Worm (Caenorhabditis elegans): ENCODE results near the gene H12C20.7.

ce11 chrV:11532964-11533363 lies 39.8 kb downstream of the H12C20.7 start:
- TF ChIP-seq elt-3 (tag; optimal IDR thresholded peaks at IDR 0.05) = no peak
- TF ChIP-seq fkh-10 (GFP tag; optimal IDR thresholded peaks at IDR 0.05) = no peak
- TF ChIP-seq sea-2 (GFP tag; optimal IDR thresholded peaks at IDR 0.05) = no peak
- no peak for TF ChIP-seq nhr-76 (tag; optimal IDR thresholded peaks at IDR 0.05)
- no peak for TF ChIP-seq skn-1 (tag; optimal IDR thresholded peaks at IDR 0.05)
- TF ChIP-seq unc-39 (tag; optimal IDR thresholded peaks at IDR 0.05) = no peak
- no peak for TF ChIP-seq R02D3.7 (tag; optimal IDR thresholded peaks at IDR 0.05)
- no peak for TF ChIP-seq snpc-4 (tag; optimal IDR thresholded peaks at IDR 0.05)
- no peak for TF ChIP-seq zag-1 (tag; optimal IDR thresholded peaks at IDR 0.05)
- TF ChIP-seq pha-4 (tag; optimal IDR thresholded peaks at IDR 0.05) = no peak
- no peak for TF ChIP-seq nhr-12 (tag; optimal IDR thresholded peaks at IDR 0.05)
- no peak for TF ChIP-seq fos-1 (tag; optimal IDR thresholded peaks at IDR 0.05)
- no peak for TF ChIP-seq lin-15B (tag; optimal IDR thresholded peaks at IDR 0.05)
- TF ChIP-seq unc-62 (GFP tag; optimal IDR thresholded peaks at IDR 0.05) = no peak
